Fruit fly (Drosophila melanogaster): ENCODE data around the gene 5-HT2A.

DNA sequence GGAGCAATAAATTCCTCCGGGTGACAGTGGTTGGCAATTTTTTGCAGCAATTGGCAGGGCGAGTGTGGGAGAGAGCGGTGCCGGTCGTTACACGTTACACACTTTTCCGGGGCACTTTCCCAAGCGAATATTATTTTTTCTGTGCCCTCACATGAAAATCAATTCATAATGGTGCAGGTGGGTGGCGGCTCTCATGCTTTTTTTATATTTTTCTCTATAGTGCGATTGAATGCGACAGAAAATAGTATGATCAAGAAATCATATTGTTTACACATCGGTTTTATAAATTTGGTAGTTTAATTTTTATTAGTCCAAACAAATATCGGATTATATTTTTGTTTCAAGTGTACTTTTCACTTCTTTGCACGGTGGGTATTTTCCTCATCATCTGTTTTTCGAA is 49.0 kb downstream of the 5-HT2A start:
- no peak for TF ChIP-seq CG8478 (optimal IDR thresholded peaks at IDR 0.05)
- TF ChIP-seq psq (optimal IDR thresholded peaks at IDR 0.05): no peak
- TF ChIP-seq EcR (GFP tag; optimal IDR thresholded peaks at IDR 0.05): no peak

Data from whole organism.